Worm (Caenorhabditis elegans) whole organism, late embryonic: ENCODE results near the gene nlp-56.
A peak's percentile ranks its signal among the peaks of the same experiment; 100 is the strongest.

Source experiments
- C08G9.2 ChIP-seq: sonication (generic microtip); optimal IDR thresholded peaks from 2 replicates; lab custom pipeline; 2016; ENCODE audit warnings: mild to moderate bottlenecking, missing genetic modification characterization, moderate library complexity, missing compliant biosample characterization
- K02D7.2 ChIP-seq: sonication (generic microtip); optimal IDR thresholded peaks from 2 replicates; lab custom pipeline; 2017; ENCODE audit warnings: mild to moderate bottlenecking, missing genetic modification characterization, missing compliant biosample characterization
- K09A11.1 ChIP-seq: sonication (generic microtip); optimal IDR thresholded peaks from 2 replicates; lab custom pipeline; 2017; ENCODE audit warnings: antibody characterized with exemption, mild to moderate bottlenecking, missing genetic modification characterization, missing compliant biosample characterization; ENCODE audit not compliant: insufficient read depth
- Y22D7AL.16 ChIP-seq: sonication (generic microtip); optimal IDR thresholded peaks from 2 replicates; lab custom pipeline; 2016; ENCODE audit warnings: missing genetic modification characterization, missing compliant biosample characterization
- ahr-1 ChIP-seq: sonication (generic microtip); optimal IDR thresholded peaks from 2 replicates; lab custom pipeline; 2016; ENCODE audit warnings: missing genetic modification characterization, missing compliant biosample characterization
- ama-1 ChIP-seq: fragments of 150-350 bp; optimal IDR thresholded peaks from 2 replicates; lab custom pipeline; 2014
- ceh-14 ChIP-seq: sonication (generic microtip); optimal IDR thresholded peaks from 2 replicates; lab custom pipeline; 2016; ENCODE audit warnings: missing genotype, missing genetic modification characterization, missing compliant biosample characterization
- ceh-2 ChIP-seq: sonication (generic microtip); optimal IDR thresholded peaks from 2 replicates; lab custom pipeline; 2016; ENCODE audit warnings: missing genotype, missing genetic modification characterization, missing compliant biosample characterization
- ceh-24 ChIP-seq: sonication (generic microtip); optimal IDR thresholded peaks from 2 replicates; lab custom pipeline; 2016; ENCODE audit warnings: mild to moderate bottlenecking, missing genetic modification characterization, missing compliant biosample characterization
- ceh-30 ChIP-seq: fragments of 150-350 bp; optimal IDR thresholded peaks from 2 replicates; lab custom pipeline; 2014; ENCODE audit warnings: missing biosample characterization, missing genetic modification characterization
- ceh-34 ChIP-seq: sonication (generic microtip); optimal IDR thresholded peaks from 2 replicates; lab custom pipeline; 2016; ENCODE audit warnings: mild to moderate bottlenecking, missing genetic modification characterization, missing compliant biosample characterization
- ceh-48 ChIP-seq: sonication (generic microtip); optimal IDR thresholded peaks from 2 replicates; lab custom pipeline; 2016; ENCODE audit warnings: missing genetic modification characterization, inconsistent platforms, missing compliant biosample characterization
- ceh-6 ChIP-seq: fragments of 200-800 bp; sonication (Bioruptor generic); optimal IDR thresholded peaks from 2 replicates; lab custom pipeline; 2018; ENCODE audit warnings: mild to moderate bottlenecking, missing genetic modification characterization, missing compliant biosample characterization
- ceh-9 ChIP-seq: sonication (generic microtip); optimal IDR thresholded peaks from 2 replicates; lab custom pipeline; 2016; ENCODE audit warnings: mild to moderate bottlenecking, missing genetic modification characterization, inconsistent platforms, missing compliant biosample characterization
- che-1 ChIP-seq: sonication (generic microtip); optimal IDR thresholded peaks from 2 replicates; lab custom pipeline; 2016; ENCODE audit warnings: mild to moderate bottlenecking, missing genetic modification characterization, missing compliant biosample characterization
- dmd-4 ChIP-seq: sonication (generic microtip); optimal IDR thresholded peaks from 2 replicates; lab custom pipeline; 2016; ENCODE audit warnings: borderline replicate concordance, missing genetic modification characterization, missing compliant biosample characterization
- dve-1 ChIP-seq: sonication (generic microtip); optimal IDR thresholded peaks from 2 replicates; lab custom pipeline; 2017; ENCODE audit warnings: antibody characterized with exemption, mild to moderate bottlenecking, missing genetic modification characterization, missing compliant biosample characterization
- elt-2 ChIP-seq: sonication (generic microtip); optimal IDR thresholded peaks from 2 replicates; lab custom pipeline; 2016; ENCODE audit warnings: missing genetic modification reagents, missing genetic modification characterization, missing compliant biosample characterization
- elt-4 ChIP-seq: sonication (generic microtip); optimal IDR thresholded peaks from 2 replicates; lab custom pipeline; 2016; ENCODE audit warnings: missing genetic modification characterization, missing compliant biosample characterization
- eyg-1 ChIP-seq: sonication (generic microtip); optimal IDR thresholded peaks from 2 replicates; lab custom pipeline; 2016; ENCODE audit warnings: missing genotype, missing genetic modification characterization, missing compliant biosample characterization
- fax-1 ChIP-seq: sonication (generic microtip); optimal IDR thresholded peaks from 2 replicates; lab custom pipeline; 2016; ENCODE audit warnings: missing genotype, missing genetic modification characterization, missing compliant biosample characterization
- fkh-10 ChIP-seq: fragments of 150-350 bp; optimal IDR thresholded peaks from 2 replicates; lab custom pipeline; 2014; ENCODE audit warnings: missing biosample characterization, missing genetic modification reagents, missing genetic modification characterization
- gmeb-2 ChIP-seq: sonication (generic microtip); optimal IDR thresholded peaks from 2 replicates; lab custom pipeline; 2016; ENCODE audit warnings: missing genetic modification characterization, inconsistent platforms, missing compliant biosample characterization
- hlh-15 ChIP-seq: sonication (generic microtip); optimal IDR thresholded peaks from 2 replicates; lab custom pipeline; 2016; ENCODE audit warnings: missing genetic modification characterization, missing compliant biosample characterization
- hlh-30 ChIP-seq: sonication (generic microtip); optimal IDR thresholded peaks from 2 replicates; lab custom pipeline; 2017; ENCODE audit warnings: antibody characterized with exemption, missing genetic modification characterization, missing compliant biosample characterization; ENCODE audit not compliant: insufficient read depth
- lin-11 ChIP-seq: fragments of 200-800 bp; sonication (Bioruptor generic); optimal IDR thresholded peaks from 2 replicates; lab custom pipeline; 2018; ENCODE audit warnings: mild to moderate bottlenecking, missing genetic modification characterization, missing compliant biosample characterization
- mec-3 ChIP-seq: sonication (generic microtip); optimal IDR thresholded peaks from 2 replicates; lab custom pipeline; 2016; ENCODE audit warnings: borderline replicate concordance, missing genetic modification characterization, missing compliant biosample characterization
- nfya-1 ChIP-seq: sonication (generic microtip); optimal IDR thresholded peaks from 2 replicates; lab custom pipeline; 2017; ENCODE audit warnings: missing genetic modification characterization, mild to moderate bottlenecking, missing compliant biosample characterization, antibody characterized with exemption, moderate library complexity
- nhr-232 ChIP-seq: sonication (generic microtip); optimal IDR thresholded peaks from 2 replicates; lab custom pipeline; 2016; ENCODE audit warnings: missing genetic modification characterization, missing compliant biosample characterization
- npax-4 ChIP-seq: sonication (generic microtip); optimal IDR thresholded peaks from 2 replicates; lab custom pipeline; 2016; ENCODE audit warnings: missing genetic modification characterization, missing compliant biosample characterization
- odd-2 ChIP-seq: sonication (generic microtip); optimal IDR thresholded peaks from 2 replicates; lab custom pipeline; 2017; ENCODE audit warnings: antibody characterized with exemption, mild to moderate bottlenecking, missing genetic modification characterization, missing compliant biosample characterization
- pat-9 ChIP-seq: fragments of 200-800 bp; sonication (Bioruptor generic); optimal IDR thresholded peaks from 2 replicates; lab custom pipeline; 2018; ENCODE audit warnings: mild to moderate bottlenecking, missing genetic modification characterization, moderate library complexity, missing compliant biosample characterization
- pha-4 ChIP-seq: fragments of 150-350 bp; optimal IDR thresholded peaks from 2 replicates; lab custom pipeline; 2018; ENCODE audit warnings: missing biosample characterization, missing genetic modification reagents, missing genetic modification characterization
- pqm-1 ChIP-seq: sonication (generic microtip); optimal IDR thresholded peaks from 2 replicates; lab custom pipeline; 2016; ENCODE audit warnings: missing genetic modification characterization, missing compliant biosample characterization
- pros-1 ChIP-seq: fragments of 150-350 bp; optimal IDR thresholded peaks from 2 replicates; lab custom pipeline; 2014; ENCODE audit warnings: missing biosample characterization, missing genetic modification reagents, missing genetic modification characterization
- rnt-1 ChIP-seq: sonication (generic microtip); optimal IDR thresholded peaks from 2 replicates; lab custom pipeline; 2016; ENCODE audit warnings: missing genetic modification characterization, missing compliant biosample characterization
- sox-2 ChIP-seq: fragments of 200-800 bp; sonication (Bioruptor generic); IDR thresholded peaks from 2 replicates; pipeline ENCODE4 v1.3.6; 2022; ENCODE audit warnings: missing genetic modification reagents, missing genetic modification characterization, missing compliant biosample characterization
- syd-9 ChIP-seq: sonication (generic microtip); optimal IDR thresholded peaks from 2 replicates; lab custom pipeline; 2016; ENCODE audit warnings: mild to moderate bottlenecking, missing genetic modification characterization, moderate library complexity, missing compliant biosample characterization
- tbx-2 ChIP-seq: sonication (generic microtip); optimal IDR thresholded peaks from 2 replicates; lab custom pipeline; 2016; ENCODE audit warnings: missing genetic modification characterization, missing compliant biosample characterization
- tbx-7 ChIP-seq: sonication (generic microtip); optimal IDR thresholded peaks from 2 replicates; lab custom pipeline; 2016; ENCODE audit warnings: missing genotype, missing genetic modification characterization, missing compliant biosample characterization
- ttx-3 ChIP-seq: sonication (generic microtip); optimal IDR thresholded peaks from 2 replicates; lab custom pipeline; 2016; ENCODE audit warnings: missing genetic modification reagents, missing genetic modification characterization, missing compliant biosample characterization
- unc-3 ChIP-seq, 2 experiments: fragments of 200-800 bp in 1 of 2; sonication (Bioruptor generic) in 1 of 2; sonication (generic microtip) in 1 of 2; conservative IDR thresholded peaks in 1 of 2; optimal IDR thresholded peaks in 1 of 2; 2 replicates each; pipeline versions ENCODE4 v1.3.6 to Lab custom; 2016 to 2022; ENCODE audit warnings: missing compliant biosample characterization in 2 of 2, missing genetic modification characterization in 2 of 2, missing genetic modification reagents in 1 of 2
- unc-55 ChIP-seq: sonication (generic microtip); optimal IDR thresholded peaks from 2 replicates; lab custom pipeline; 2017; ENCODE audit warnings: missing biosample characterization, missing genetic modification reagents, missing genetic modification characterization

nlp-56 gene

DNA sequence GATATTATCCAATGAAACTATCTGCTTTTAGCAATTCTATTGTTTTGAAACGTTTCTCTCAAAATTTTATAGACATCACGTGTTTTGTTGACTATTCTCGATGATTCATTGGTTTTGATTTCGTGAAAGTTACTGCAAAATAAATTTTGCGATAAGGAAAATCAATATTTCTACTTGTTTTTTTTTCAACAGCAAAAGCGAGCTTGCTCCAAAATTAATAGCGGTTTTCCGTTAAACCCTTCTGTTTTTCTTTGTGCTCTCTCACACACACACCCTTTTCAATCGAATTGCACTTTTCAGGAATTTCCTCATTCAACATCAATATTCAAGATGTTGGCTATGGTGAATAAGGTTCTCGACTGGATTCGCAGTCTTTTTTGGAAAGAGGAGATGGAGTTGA is 13.3 kb upstream of the nlp-56 start, which contains the start of gene arl-8:
TSS of gene arl-8 (plus strand) at position 301 of the 400 bp plus-strand sequence.
- TF ChIP-seq ceh-14 (no peak), pros-1 (tag; lab: Kevin White, UChicago) (no peak), ceh-2 (tag; lab: Kevin White, UChicago) (no peak), fax-1 (tag; lab: Kevin White, UChicago) (no peak), ceh-48 (no peak), npax-4 (tag; lab: Kevin White, UChicago) (no peak), K02D7.2 (tag; lab: Kevin White, UChicago) (no peak), gmeb-2 (no peak), mec-3 (no peak), ceh-9 (no peak), unc-3 (GFP tag; conservative IDR thresholded peaks at IDR 0.05; lab: Robert Waterston, UW) (no peak), unc-3 (tag; optimal IDR thresholded peaks at IDR 0.05; lab: Kevin White, UChicago) (no peak), dve-1 (no peak), eyg-1 (tag; lab: Kevin White, UChicago) (no peak), nhr-232 (tag; lab: Kevin White, UChicago) (no peak), elt-4 (tag; lab: Kevin White, UChicago) (no peak), ceh-6 (GFP tag; lab: Kevin White, UChicago) (no peak)
- TF ChIP-seq, all 69 proteins: peak for 0

- TF ChIP-seq nfya-1, result peak; percentile 16
- no peak for TF ChIP-seq ceh-30
- TF ChIP-seq ama-1 (lab: Kevin White, UChicago), result no peak
- no peak for TF ChIP-seq ceh-48
- TF ChIP-seq pat-9 (tag; lab: Kevin White, UChicago), result no peak
- TF ChIP-seq pros-1 (tag; lab: Kevin White, UChicago), result no peak
- TF ChIP-seq elt-2, result no peak
- no peak for TF ChIP-seq ttx-3 (tag; lab: Kevin White, UChicago)
These were observed 12.8 kb upstream of the nlp-56 start, which contains the start of the genes Y57G11C.1147 and nuo-3 for ce11 chrIV:14797354-14797753. Gene Y57G11C.1147 (minus strand): TSS chrIV:14797514. Gene nuo-3 (minus strand): TSS chrIV:14797544.

DNA sequence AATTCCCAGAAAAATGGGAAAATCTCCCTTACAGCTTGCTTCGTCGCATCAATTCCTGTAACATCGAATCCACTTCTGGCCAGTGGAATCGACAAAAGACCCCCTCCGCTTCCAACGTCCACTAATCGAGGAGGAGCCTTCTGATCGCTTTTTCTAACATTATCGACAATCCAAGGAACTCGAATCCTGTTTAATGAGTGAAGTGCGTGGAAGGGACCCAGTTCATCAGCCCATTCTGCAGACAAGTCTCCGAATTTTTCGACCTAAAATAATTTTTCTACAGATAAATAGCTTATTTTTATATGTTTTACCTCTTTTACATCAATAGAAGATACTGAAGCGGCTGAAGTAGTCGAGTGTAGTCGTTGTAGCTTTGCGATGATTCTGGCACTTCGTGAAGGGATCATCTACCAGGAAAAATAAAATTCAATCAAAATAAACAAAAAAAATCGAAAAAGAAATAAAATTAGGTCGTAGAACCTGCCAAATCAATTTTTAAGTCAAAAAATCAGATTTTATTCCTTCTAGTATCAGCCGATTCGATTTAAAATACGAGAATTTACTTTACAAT is 11.5 kb upstream of the nlp-56 start, which contains the start of gene coq-3:
TSS of gene coq-3 (minus strand) at position 407 of the 571 bp plus-strand sequence.
- TF ChIP-seq ceh-14, result no peak
- no peak for TF ChIP-seq rnt-1 (tag; lab: Kevin White, UChicago)
- no peak for TF ChIP-seq lin-11 (tag; lab: Kevin White, UChicago)
- no peak for TF ChIP-seq pha-4 (tag; lab: Kevin White, UChicago)
- TF ChIP-seq ahr-1 (tag; lab: Kevin White, UChicago), result no peak
- TF ChIP-seq Y22D7AL.16 (tag; lab: Kevin White, UChicago), result no peak
- no peak for TF ChIP-seq K09A11.1 (tag; lab: Kevin White, UChicago)
- TF ChIP-seq ceh-24 (tag; lab: Kevin White, UChicago), result no peak
- TF ChIP-seq tbx-7 (tag; lab: Kevin White, UChicago), result no peak
- TF ChIP-seq nfya-1, result no peak
- no peak for TF ChIP-seq C08G9.2 (tag; lab: Kevin White, UChicago)
- TF ChIP-seq syd-9 (tag; lab: Kevin White, UChicago), result no peak
- no peak for TF ChIP-seq tbx-2 (tag; lab: Kevin White, UChicago)
- TF ChIP-seq, all 69 proteins: peak for 0

ce11 chrIV:14793900-14794624 is 9.5 kb upstream of the nlp-56 start:
- TF ChIP-seq ceh-30 (no peak), syd-9 (tag; lab: Kevin White, UChicago) (peak; percentile 13), fax-1 (tag; lab: Kevin White, UChicago) (no peak), K02D7.2 (tag; lab: Kevin White, UChicago) (no peak), gmeb-2 (no peak), elt-4 (tag; lab: Kevin White, UChicago) (no peak), mec-3 (no peak), dmd-4 (tag; lab: Kevin White, UChicago) (no peak), pqm-1 (tag; lab: Kevin White, UChicago) (no peak), che-1 (tag; lab: Kevin White, UChicago) (no peak), unc-55 (GFP tag; lab: Kevin White, UChicago) (no peak), hlh-30 (tag; lab: Kevin White, UChicago) (peak; percentile 21), ceh-9 (no peak), ceh-24 (tag; lab: Kevin White, UChicago) (no peak), ceh-34 (tag; lab: Kevin White, UChicago) (peak; percentile 74), hlh-15 (tag; lab: Kevin White, UChicago) (no peak), odd-2 (tag; lab: Kevin White, UChicago) (no peak), lin-11 (tag; lab: Kevin White, UChicago) (no peak), sox-2 (GFP tag; lab: Robert Waterston, UW) (no peak), fkh-10 (peak; percentile 34)
